Fruit fly (Drosophila melanogaster) whole organism, embryonic: ENCODE measurements around the gene CG7352.
A peak's percentile ranks its signal among the peaks of the same experiment; 100 is the strongest.

Source experiments
- Abd-B ChIP-seq: fragments of 200-800 bp; sonication (Bioruptor generic); optimal IDR thresholded peaks from 2 replicates; lab custom pipeline; 2018; ENCODE audit warnings: missing biosample characterization, mild to moderate bottlenecking, missing genetic modification characterization, moderate library complexity
- Ada2b ChIP-seq: fragments of 200-800 bp; sonication (Bioruptor generic); IDR thresholded peaks from 2 replicates; pipeline ENCODE4 v1.3.6; 2022; ENCODE audit warnings: missing biosample characterization, missing genetic modification characterization
- Aef1 ChIP-seq: fragments of 200-800 bp; sonication (Bioruptor generic); IDR thresholded peaks from 3 replicates; pipeline ENCODE4 v1.3.6; 2022; ENCODE audit warnings: missing biosample characterization, missing genetic modification characterization
- CG11093 ChIP-seq: fragments of 200-800 bp; sonication (Bioruptor generic); IDR thresholded peaks from 3 replicates; pipeline ENCODE4 v1.3.6; 2022; ENCODE audit warnings: missing biosample characterization, missing genetic modification characterization
- CG12104 ChIP-seq: fragments of 200-800 bp; sonication (Bioruptor generic); optimal IDR thresholded peaks from 3 replicates; lab custom pipeline; 2016; ENCODE audit warnings: missing biosample characterization, missing genetic modification characterization
- CG13894 ChIP-seq: fragments of 200-800 bp; sonication (Bioruptor generic); optimal IDR thresholded peaks from 3 replicates; lab custom pipeline; 2018; ENCODE audit warnings: missing biosample characterization, mild to moderate bottlenecking, missing genetic modification characterization, moderate library complexity
- CG17612 ChIP-seq: fragments of 200-800 bp; sonication (Bioruptor generic); IDR thresholded peaks from 2 replicates; pipeline ENCODE4 v1.3.6; 2022; ENCODE audit warnings: missing biosample characterization, missing genetic modification characterization
- CG17912 ChIP-seq: fragments of 200-800 bp; sonication (Bioruptor generic); optimal IDR thresholded peaks from 2 replicates; lab custom pipeline; 2018; ENCODE audit warnings: missing biosample characterization, mild to moderate bottlenecking, missing genetic modification characterization
- CG2120 ChIP-seq: fragments of 200-800 bp; sonication (Bioruptor generic); optimal IDR thresholded peaks from 3 replicates; lab custom pipeline; 2016; ENCODE audit warnings: missing biosample characterization, missing genetic modification characterization
- CG32772 ChIP-seq: fragments of 200-800 bp; sonication (Bioruptor generic); IDR thresholded peaks from 2 replicates; pipeline ENCODE4 v1.3.6; 2022; ENCODE audit warnings: missing biosample characterization, missing genetic modification characterization
- CG34224 ChIP-seq: fragments of 200-800 bp; sonication (Bioruptor generic); IDR thresholded peaks from 3 replicates; pipeline ENCODE4 v1.3.6; 2022; ENCODE audit warnings: missing biosample characterization, missing genetic modification characterization; ENCODE audit not compliant: partially characterized antibody
- CG34422 ChIP-seq: fragments of 200-800 bp; sonication (Bioruptor generic); IDR thresholded peaks from 3 replicates; pipeline ENCODE4 v1.3.6; 2022; ENCODE audit warnings: missing biosample characterization, missing genetic modification characterization
- CG42726 ChIP-seq: fragments of 200-800 bp; sonication (Bioruptor generic); IDR thresholded peaks from 2 replicates; pipeline ENCODE4 v1.3.6; 2022; ENCODE audit warnings: missing biosample characterization, missing genetic modification characterization; ENCODE audit not compliant: partially characterized antibody
- CG4404 ChIP-seq: fragments of 200-800 bp; sonication (Bioruptor generic); IDR thresholded peaks from 2 replicates; pipeline ENCODE4 v1.3.6; 2022; ENCODE audit warnings: missing biosample characterization, missing genetic modification characterization
- CG5953 ChIP-seq: fragments of 200-800 bp; sonication (Bioruptor generic); IDR thresholded peaks from 2 replicates; pipeline ENCODE4 v1.3.6; 2022; ENCODE audit warnings: missing biosample characterization, missing genetic modification characterization
- CG7839 ChIP-seq: fragments of 200-800 bp; sonication (Bioruptor generic); optimal IDR thresholded peaks from 3 replicates; lab custom pipeline; 2018; ENCODE audit warnings: missing biosample characterization, mild to moderate bottlenecking, missing genetic modification characterization, moderate library complexity
- CG7928 ChIP-seq: fragments of 200-800 bp; sonication (Bioruptor generic); optimal IDR thresholded peaks from 2 replicates; lab custom pipeline; 2017; ENCODE audit warnings: missing biosample characterization, mild to moderate bottlenecking, missing genetic modification characterization
- CG8290 ChIP-seq, 3 experiments: fragments of 200-800 bp; sonication (Bioruptor generic); optimal IDR thresholded peaks; 2 replicates each; lab custom pipeline; 2016 to 2019; ENCODE audit warnings: missing biosample characterization in 3 of 3, missing genetic modification characterization in 3 of 3, mild to moderate bottlenecking in 2 of 3, moderate library complexity in 1 of 3
- Deaf1 ChIP-seq: fragments of 200-800 bp; optimal IDR thresholded peaks from 3 replicates; lab custom pipeline; 2019; ENCODE audit warnings: missing biosample characterization, mild to moderate bottlenecking, missing genetic modification characterization, moderate library complexity
- Gsc ChIP-seq: fragments of 200-800 bp; sonication (Bioruptor generic); IDR thresholded peaks from 2 replicates; pipeline ENCODE4 v1.3.6; 2022; ENCODE audit warnings: missing biosample characterization, missing genetic modification characterization
- Gug ChIP-seq: fragments of 200-800 bp; sonication (Bioruptor generic); IDR thresholded peaks from 4 replicates; pipeline ENCODE4 v1.3.6; 2022; ENCODE audit warnings: missing biosample characterization, missing genetic modification characterization
- H15 ChIP-seq: fragments of 200-800 bp; sonication (Bioruptor generic); IDR thresholded peaks from 3 replicates; pipeline ENCODE4 v1.3.6; 2022; ENCODE audit warnings: missing biosample characterization, missing genetic modification characterization
- HLH4C ChIP-seq: fragments of 200-800 bp; sonication (Bioruptor generic); IDR thresholded peaks from 3 replicates; pipeline ENCODE4 v1.3.6; 2022; ENCODE audit warnings: missing biosample characterization, missing genetic modification characterization; ENCODE audit not compliant: partially characterized antibody
- HLHmδ ChIP-seq: fragments of 200-800 bp; sonication (Bioruptor generic); optimal IDR thresholded peaks from 2 replicates; lab custom pipeline; 2018; ENCODE audit warnings: missing biosample characterization, mild to moderate bottlenecking, missing genetic modification characterization, moderate library complexity
- Hr3 ChIP-seq: fragments of 200-800 bp; sonication (Bioruptor generic); optimal IDR thresholded peaks from 3 replicates; lab custom pipeline; 2016; ENCODE audit warnings: missing biosample characterization, missing genetic modification characterization
- Lim3 ChIP-seq: fragments of 200-800 bp; sonication (Bioruptor generic); IDR thresholded peaks from 2 replicates; pipeline ENCODE4 v1.3.6; 2022; ENCODE audit warnings: missing biosample characterization, missing genetic modification characterization
- NFAT ChIP-seq: fragments of 200-800 bp; sonication (Bioruptor generic); IDR thresholded peaks from 2 replicates; pipeline ENCODE4 v1.3.6; 2022; ENCODE audit warnings: missing biosample characterization, missing genetic modification characterization
- Oaz ChIP-seq: fragments of 200-800 bp; sonication (Bioruptor generic); IDR thresholded peaks from 2 replicates; pipeline ENCODE4 v1.3.6; 2022; ENCODE audit warnings: missing biosample characterization, missing genetic modification characterization
- Pdp1 ChIP-seq, 2 experiments: fragments of 200-800 bp; sonication (Bioruptor generic); optimal IDR thresholded peaks; 3 replicates each; lab custom pipeline; 2016; ENCODE audit warnings: missing biosample characterization in 2 of 2, missing genetic modification characterization in 2 of 2, mild to moderate bottlenecking in 1 of 2, moderate library complexity in 1 of 2
- Usf ChIP-seq: fragments of 200-800 bp; sonication (Bioruptor generic); optimal IDR thresholded peaks from 2 replicates; lab custom pipeline; 2017; ENCODE audit warnings: missing genotype, missing biosample characterization, missing genetic modification characterization
- Xrp1 ChIP-seq: fragments of 200-800 bp; sonication (Bioruptor generic); IDR thresholded peaks from 2 replicates; pipeline ENCODE4 v1.3.6; 2022; ENCODE audit warnings: missing biosample characterization, missing genetic modification characterization
- ab ChIP-seq: fragments of 200-800 bp; sonication (Bioruptor generic); optimal IDR thresholded peaks from 2 replicates; lab custom pipeline; 2016; ENCODE audit warnings: missing biosample characterization, missing genetic modification characterization
- br ChIP-seq: fragments of >200 bp; optimal IDR thresholded peaks from 2 replicates; lab custom pipeline; 2017
- cad ChIP-seq: fragments of >200 bp; optimal IDR thresholded peaks from 2 replicates; lab custom pipeline; 2017; ENCODE audit warnings: missing biosample characterization, missing genetic modification characterization
- cas ChIP-seq: fragments of 200-800 bp; sonication (Bioruptor generic); IDR thresholded peaks from 2 replicates; pipeline ENCODE4 v1.3.6; 2022; ENCODE audit warnings: missing biosample characterization, missing genetic modification characterization
- crc ChIP-seq: fragments of 200-800 bp; sonication (Bioruptor generic); optimal IDR thresholded peaks from 2 replicates; lab custom pipeline; 2016; ENCODE audit warnings: missing biosample characterization, missing genetic modification characterization
- dimm ChIP-seq: fragments of 200-800 bp; sonication (Bioruptor generic); IDR thresholded peaks from 2 replicates; pipeline ENCODE4 v1.3.6; 2022; ENCODE audit warnings: missing biosample characterization, missing genetic modification characterization
- gcm2 ChIP-seq: fragments of 200-800 bp; sonication (Bioruptor generic); optimal IDR thresholded peaks from 2 replicates; lab custom pipeline; 2016; ENCODE audit warnings: missing biosample characterization, missing genetic modification characterization
- gfzf ChIP-seq: fragments of 200-800 bp; sonication (Bioruptor generic); optimal IDR thresholded peaks from 2 replicates; lab custom pipeline; 2016; ENCODE audit warnings: missing biosample characterization, mild to moderate bottlenecking, missing genetic modification characterization, moderate library complexity
- knrl ChIP-seq: fragments of 200-800 bp; sonication (Bioruptor generic); IDR thresholded peaks from 3 replicates; pipeline ENCODE4 v1.3.6; 2022; ENCODE audit warnings: missing biosample characterization, missing genetic modification characterization; ENCODE audit not compliant: partially characterized antibody
- lilli ChIP-seq: fragments of 200-800 bp; sonication (Bioruptor generic); optimal IDR thresholded peaks from 3 replicates; lab custom pipeline; 2016; ENCODE audit warnings: missing biosample characterization, missing genetic modification characterization
- mirr ChIP-seq: fragments of 200-800 bp; sonication (Bioruptor generic); optimal IDR thresholded peaks from 3 replicates; lab custom pipeline; 2018; ENCODE audit warnings: missing biosample characterization, mild to moderate bottlenecking, missing genetic modification characterization
- onecut ChIP-seq: fragments of 200-800 bp; sonication (Bioruptor generic); IDR thresholded peaks from 2 replicates; pipeline ENCODE4 v1.3.6; 2022; ENCODE audit warnings: missing biosample characterization, missing genetic modification characterization
- otp ChIP-seq: fragments of 200-800 bp; sonication (Bioruptor generic); IDR thresholded peaks from 3 replicates; pipeline ENCODE4, ENCODE4 v1.3.6; 2022; ENCODE audit warnings: missing biosample characterization, missing genetic modification characterization
- slbo ChIP-seq: fragments of 200-800 bp; sonication (Bioruptor generic); IDR thresholded peaks from 2 replicates; pipeline ENCODE4 v1.3.6; 2022; ENCODE audit warnings: missing biosample characterization, missing genetic modification characterization
- sob ChIP-seq: fragments of 200-800 bp; sonication (Bioruptor generic); IDR thresholded peaks from 2 replicates; pipeline ENCODE4 v1.3.6; 2022; ENCODE audit warnings: missing biosample characterization, missing genetic modification characterization
- tin ChIP-seq: fragments of 200-800 bp; sonication (Bioruptor generic); optimal IDR thresholded peaks from 3 replicates; lab custom pipeline; 2016; ENCODE audit warnings: missing biosample characterization, missing genetic modification characterization
- toy ChIP-seq: fragments of 200-800 bp; sonication (Bioruptor generic); IDR thresholded peaks from 2 replicates; pipeline ENCODE4 v1.3.6; 2022; ENCODE audit warnings: missing biosample characterization, missing genetic modification characterization
- unc-4 ChIP-seq: fragments of 200-800 bp; sonication (Bioruptor generic); IDR thresholded peaks from 2 replicates; pipeline ENCODE4 v1.3.6; 2022; ENCODE audit warnings: missing biosample characterization, missing genetic modification characterization; ENCODE audit not compliant: partially characterized antibody
- vfl ChIP-seq: fragments of 200-800 bp; sonication (Bioruptor generic); optimal IDR thresholded peaks from 2 replicates; lab custom pipeline; 2016; ENCODE audit warnings: missing biosample characterization, missing genetic modification characterization
- zen ChIP-seq: fragments of 200-800 bp; sonication (Bioruptor generic); optimal IDR thresholded peaks from 3 replicates; lab custom pipeline; 2018; ENCODE audit warnings: missing biosample characterization, mild to moderate bottlenecking, missing genetic modification characterization, moderate library complexity

Gene CG7352

dm6 chr3R:8349449-8350115 is 2.2 kb downstream of the CG7352 start, which contains the start of gene Atg13 (continued):
- TF ChIP-seq gfzf (no peak), dimm (no peak), CG17912 (GFP tag; lab: Kevin White, UChicago) (no peak), CG7839 (tag; lab: Kevin White, UChicago) (no peak), Ada2b (GFP tag; lab: Robert Waterston, UW) (no peak), HLHmδ (GFP tag; lab: Kevin White, UChicago) (peak; percentile 45), CG34422 (peak; percentile 6; the same call in 1 of the 3 replicates), CG32772 (GFP tag; lab: Robert Waterston, UW) (no peak), Abd-B (GFP tag; lab: Kevin White, UChicago) (peak; percentile 54), br (lab: Kevin White, UChicago) (no peak), vfl (no peak), mirr (GFP tag; lab: Kevin White, UChicago) (no peak), Lim3 (GFP tag; lab: Robert Waterston, UW) (no peak), knrl (GFP tag; lab: Robert Waterston, UW) (peak; percentile 73), H15 (GFP tag; lab: Robert Waterston, UW) (no peak), Deaf1 (tag; lab: Kevin White, UChicago) (no peak), NFAT (GFP tag; lab: Robert Waterston, UW) (peak; percentile 51; the same call in 1 of the 2 replicates), CG8290 (GFP tag; optimal IDR thresholded peaks at IDR 0.05; lab: Kevin White, UChicago) (peak; percentile 40), CG8290 (tag; optimal IDR thresholded peaks at IDR 0.05; lab: Kevin White, UChicago) (peak in 1 of 2 experiments; percentile 23), sob (GFP tag; lab: Robert Waterston, UW) (no peak), Gsc (GFP tag; lab: Robert Waterston, UW) (no peak), CG42726 (GFP tag; lab: Robert Waterston, UW) (peak; percentile 82), crc (GFP tag; lab: Kevin White, UChicago) (no peak), otp (no peak), Xrp1 (GFP tag; lab: Robert Waterston, UW) (no peak), Gug (GFP tag; lab: Robert Waterston, UW) (no peak; the same call in 3 of the 4 replicates), Usf (GFP tag; lab: Kevin White, UChicago) (peak; percentile 43), Pdp1 (GFP tag; optimal IDR thresholded peaks at IDR 0.05; lab: Kevin White, UChicago) (peak in 1 of 2 experiments; percentile 9), CG7928 (GFP tag; lab: Kevin White, UChicago) (no peak), CG17612 (GFP tag; lab: Robert Waterston, UW) (no peak), zen (tag; lab: Kevin White, UChicago) (peak; percentile 36), tin (GFP tag; lab: Kevin White, UChicago) (peak; percentile 39), Aef1 (GFP tag; lab: Robert Waterston, UW) (peak; percentile 34; the same call in 1 of the 3 replicates), HLH4C (peak; percentile 69), CG5953 (GFP tag; lab: Robert Waterston, UW) (no peak), CG2120 (GFP tag; lab: Kevin White, UChicago) (peak; percentile 46), cas (GFP tag; lab: Robert Waterston, UW) (no peak), CG34224 (GFP tag; lab: Robert Waterston, UW) (peak; percentile 68), lilli (GFP tag; lab: Kevin White, UChicago) (peak; percentile 27), CG11093 (GFP tag; lab: Robert Waterston, UW) (no peak), Oaz (GFP tag; lab: Robert Waterston, UW) (no peak), cad (GFP tag; lab: Kevin White, UChicago) (no peak), toy (GFP tag; lab: Robert Waterston, UW) (no peak), slbo (GFP tag; lab: Robert Waterston, UW) (peak; percentile 35; the same call in 1 of the 2 replicates), Hr3 (GFP tag; lab: Kevin White, UChicago) (peak; percentile 35), gcm2 (GFP tag; lab: Kevin White, UChicago) (no peak), onecut (GFP tag; lab: Robert Waterston, UW) (no peak), ab (no peak), CG4404 (GFP tag; lab: Robert Waterston, UW) (no peak), unc-4 (GFP tag; lab: Robert Waterston, UW) (peak; percentile 69), CG12104 (GFP tag; lab: Kevin White, UChicago) (peak; percentile 11), CG13894 (tag; lab: Kevin White, UChicago) (no peak)
